Fruit fly (Drosophila melanogaster) whole organism, embryonic: Measurements from ENCODE around the gene Gpdh1.
A peak's percentile ranks its signal among the peaks of the same experiment; 100 is the strongest.

ENCODE experiments used
- ATbp ChIP-seq: fragments of 200-800 bp; sonication (Bioruptor generic); optimal IDR thresholded peaks from 2 replicates; lab custom pipeline; 2017; ENCODE audit warnings: missing biosample characterization, mild to moderate bottlenecking, missing genetic modification characterization, missing genetic modification reagents
- CG11723 ChIP-seq: fragments of 200-800 bp; sonication (Bioruptor generic); optimal IDR thresholded peaks from 2 replicates; lab custom pipeline; 2017; ENCODE audit warnings: missing biosample characterization, mild to moderate bottlenecking, missing genetic modification characterization
- CG12219 ChIP-seq: fragments of 200-800 bp; sonication (Bioruptor generic); optimal IDR thresholded peaks from 3 replicates; lab custom pipeline; 2018; ENCODE audit warnings: missing biosample characterization, mild to moderate bottlenecking, missing genetic modification characterization
- CG12659 ChIP-seq: fragments of 200-800 bp; sonication (Bioruptor generic); optimal IDR thresholded peaks from 3 replicates; lab custom pipeline; 2017; ENCODE audit warnings: mild to moderate bottlenecking, missing biosample characterization, missing genetic modification reagents, missing genetic modification characterization
- CG12744 ChIP-seq: fragments of 200-800 bp; sonication (Bioruptor generic); optimal IDR thresholded peaks from 2 replicates; lab custom pipeline; 2016; ENCODE audit warnings: missing biosample characterization, missing genetic modification characterization
- CG12769 ChIP-seq: fragments of 200-800 bp; sonication (Bioruptor generic); optimal IDR thresholded peaks from 2 replicates; lab custom pipeline; 2019; ENCODE audit warnings: missing biosample characterization, mild to moderate bottlenecking, missing genetic modification characterization, moderate library complexity
- CG13123 ChIP-seq: fragments of 200-800 bp; sonication (Bioruptor generic); optimal IDR thresholded peaks from 2 replicates; lab custom pipeline; 2016; ENCODE audit warnings: missing biosample characterization, missing genetic modification characterization
- CG13424 ChIP-seq: fragments of 200-800 bp; sonication (Bioruptor generic); optimal IDR thresholded peaks from 2 replicates; lab custom pipeline; 2019; ENCODE audit warnings: missing biosample characterization, mild to moderate bottlenecking, missing genetic modification characterization, moderate library complexity
- CG1529 ChIP-seq: fragments of 200-800 bp; sonication (Bioruptor generic); optimal IDR thresholded peaks from 3 replicates; lab custom pipeline; 2018; ENCODE audit warnings: missing biosample characterization, missing genetic modification characterization
- CG1603 ChIP-seq: fragments of 200-800 bp; sonication (Bioruptor generic); optimal IDR thresholded peaks from 2 replicates; lab custom pipeline; 2019; ENCODE audit warnings: missing biosample characterization, mild to moderate bottlenecking, missing genetic modification characterization, moderate library complexity
- CG16779 ChIP-seq: fragments of 200-800 bp; sonication (Bioruptor generic); IDR thresholded peaks from 2 replicates; pipeline ENCODE4 v1.3.6; 2022; ENCODE audit warnings: missing biosample characterization, missing genetic modification characterization
- CG2889 ChIP-seq: fragments of 200-800 bp; sonication (Bioruptor generic); IDR thresholded peaks from 3 replicates; pipeline ENCODE4 v1.3.6; 2022; ENCODE audit warnings: missing biosample characterization, missing genetic modification characterization
- CG30431 ChIP-seq: fragments of 200-800 bp; sonication (Bioruptor generic); optimal IDR thresholded peaks from 2 replicates; lab custom pipeline; 2017; ENCODE audit warnings: missing biosample characterization, missing genetic modification characterization
- CG3281 ChIP-seq: fragments of 200-800 bp; sonication (Bioruptor generic); optimal IDR thresholded peaks from 3 replicates; lab custom pipeline; 2017; ENCODE audit warnings: missing biosample characterization, mild to moderate bottlenecking, missing genetic modification characterization
- CG34422 ChIP-seq: fragments of 200-800 bp; sonication (Bioruptor generic); IDR thresholded peaks from 3 replicates; pipeline ENCODE4 v1.3.6; 2022; ENCODE audit warnings: missing biosample characterization, missing genetic modification characterization
- CG3847 ChIP-seq: fragments of 200-800 bp; sonication (Bioruptor generic); IDR thresholded peaks from 2 replicates; pipeline ENCODE4 v1.3.6; 2022; ENCODE audit warnings: missing biosample characterization, missing genetic modification characterization
- CG5180 ChIP-seq: fragments of 200-800 bp; sonication (Bioruptor generic); optimal IDR thresholded peaks from 3 replicates; lab custom pipeline; 2017; ENCODE audit warnings: missing biosample characterization, missing genetic modification characterization, mild to moderate bottlenecking, moderate library complexity, missing genetic modification reagents
- CG6765 ChIP-seq: fragments of 200-800 bp; sonication (Bioruptor generic); optimal IDR thresholded peaks from 3 replicates; lab custom pipeline; 2017; ENCODE audit warnings: missing biosample characterization, mild to moderate bottlenecking, missing genetic modification characterization
- CG7271 ChIP-seq: fragments of 200-800 bp; sonication (Bioruptor generic); optimal IDR thresholded peaks from 2 replicates; lab custom pipeline; 2018; ENCODE audit warnings: missing biosample characterization, mild to moderate bottlenecking, missing genetic modification characterization, moderate library complexity
- Gsc ChIP-seq: fragments of 200-800 bp; sonication (Bioruptor generic); IDR thresholded peaks from 2 replicates; pipeline ENCODE4 v1.3.6; 2022; ENCODE audit warnings: missing biosample characterization, missing genetic modification characterization
- HHEX ChIP-seq: fragments of 200-800 bp; sonication (Bioruptor generic); optimal IDR thresholded peaks from 3 replicates; lab custom pipeline; 2017; ENCODE audit warnings: missing biosample characterization, mild to moderate bottlenecking, missing genetic modification characterization, missing genetic modification reagents
- HLHmδ ChIP-seq: fragments of 200-800 bp; sonication (Bioruptor generic); optimal IDR thresholded peaks from 2 replicates; lab custom pipeline; 2018; ENCODE audit warnings: missing biosample characterization, mild to moderate bottlenecking, missing genetic modification characterization, moderate library complexity
- Hey ChIP-seq: fragments of 200-800 bp; sonication (Bioruptor generic); optimal IDR thresholded peaks from 3 replicates; lab custom pipeline; 2018; ENCODE audit warnings: missing biosample characterization, mild to moderate bottlenecking, missing genetic modification characterization
- Lhr ChIP-seq: fragments of 200-800 bp; sonication (Bioruptor generic); optimal IDR thresholded peaks from 3 replicates; lab custom pipeline; 2017; ENCODE audit warnings: mild to moderate bottlenecking, missing biosample characterization, missing genetic modification reagents, missing genetic modification characterization
- Mrtf ChIP-seq: fragments of 200-800 bp; sonication (Bioruptor generic); IDR thresholded peaks from 3 replicates; pipeline ENCODE4 v1.3.6; 2022; ENCODE audit warnings: missing biosample characterization, missing genetic modification characterization
- Oli ChIP-seq: fragments of 200-800 bp; sonication (Bioruptor generic); optimal IDR thresholded peaks from 2 replicates; lab custom pipeline; 2018; ENCODE audit warnings: missing biosample characterization, mild to moderate bottlenecking, missing genetic modification characterization, moderate library complexity
- Taf1 ChIP-seq: fragments of 200-800 bp; sonication (Bioruptor generic); IDR thresholded peaks from 2 replicates; pipeline ENCODE4 v1.3.6; 2022; ENCODE audit warnings: missing biosample characterization, missing genetic modification characterization
- ap ChIP-seq: fragments of 200-800 bp; sonication (Bioruptor generic); IDR thresholded peaks from 2 replicates; pipeline ENCODE4 v1.3.6; 2022; ENCODE audit warnings: missing biosample characterization, missing genetic modification characterization
- chinmo ChIP-seq: fragments of 200-800 bp; sonication (Bioruptor generic); IDR thresholded peaks from 4 replicates; pipeline ENCODE4 v1.3.6; 2022; ENCODE audit warnings: missing biosample characterization, missing genetic modification characterization; ENCODE audit not compliant: partially characterized antibody
- crc ChIP-seq: fragments of 200-800 bp; sonication (Bioruptor generic); optimal IDR thresholded peaks from 2 replicates; lab custom pipeline; 2016; ENCODE audit warnings: missing biosample characterization, missing genetic modification characterization
- dpn ChIP-seq, 2 experiments: fragments of 200-800 bp; sonication (Bioruptor generic); optimal IDR thresholded peaks; 3 replicates each; lab custom pipeline; 2016; ENCODE audit warnings: missing biosample characterization in 2 of 2, missing genetic modification characterization in 2 of 2
- gem ChIP-seq: fragments of 200-800 bp; sonication (Bioruptor generic); optimal IDR thresholded peaks from 2 replicates; lab custom pipeline; 2019; ENCODE audit warnings: missing biosample characterization, mild to moderate bottlenecking, missing genetic modification characterization, moderate library complexity
- ham ChIP-seq: fragments of 200-800 bp; sonication (Bioruptor generic); IDR thresholded peaks from 2 replicates; pipeline ENCODE4 v1.3.6; 2022; ENCODE audit warnings: missing biosample characterization, missing genetic modification characterization
- insv ChIP-seq, 2 experiments: fragments of 200-800 bp; sonication (Bioruptor generic); optimal IDR thresholded peaks; 3 replicates each; lab custom pipeline; 2016 to 2018; ENCODE audit warnings: missing biosample characterization in 2 of 2, missing genetic modification characterization in 2 of 2
- inv ChIP-seq: fragments of 200-800 bp; sonication (Bioruptor generic); IDR thresholded peaks from 2 replicates; pipeline ENCODE4 v1.3.6; 2022; ENCODE audit warnings: missing biosample characterization, missing genetic modification characterization; ENCODE audit not compliant: partially characterized antibody
- lab ChIP-seq: fragments of 200-800 bp; sonication (Bioruptor generic); optimal IDR thresholded peaks from 3 replicates; lab custom pipeline; 2017; ENCODE audit warnings: missing biosample characterization, missing genetic modification characterization, mild to moderate bottlenecking, moderate library complexity, missing genetic modification reagents
- mld ChIP-seq: fragments of 200-800 bp; sonication (Bioruptor generic); IDR thresholded peaks from 3 replicates; pipeline ENCODE4 v1.3.6; 2022; ENCODE audit warnings: missing biosample characterization, missing genetic modification characterization; ENCODE audit not compliant: partially characterized antibody
- oc ChIP-seq: fragments of 200-800 bp; sonication (Bioruptor generic); optimal IDR thresholded peaks from 2 replicates; lab custom pipeline; 2018; ENCODE audit warnings: missing biosample characterization, mild to moderate bottlenecking, missing genetic modification characterization, moderate library complexity
- pzg ChIP-seq: fragments of 200-800 bp; sonication (Bioruptor generic); optimal IDR thresholded peaks from 3 replicates; lab custom pipeline; 2018; ENCODE audit warnings: missing biosample characterization, mild to moderate bottlenecking, missing genetic modification characterization, moderate library complexity
- run ChIP-seq: fragments of 200-800 bp; sonication (Bioruptor generic); optimal IDR thresholded peaks from 3 replicates; lab custom pipeline; 2018; ENCODE audit warnings: missing biosample characterization, mild to moderate bottlenecking, missing genetic modification characterization
- scrt ChIP-seq: fragments of 200-800 bp; sonication (Bioruptor generic); optimal IDR thresholded peaks from 2 replicates; lab custom pipeline; 2018; ENCODE audit warnings: missing biosample characterization, mild to moderate bottlenecking, missing genetic modification characterization, moderate library complexity
- sens ChIP-seq: fragments of 200-800 bp; sonication (Bioruptor generic); peaks from one replicate; lab custom pipeline; 2016; ENCODE audit warnings: missing biosample characterization, missing genetic modification characterization
- tap ChIP-seq: fragments of 200-800 bp; optimal IDR thresholded peaks from 3 replicates; lab custom pipeline; 2019; ENCODE audit warnings: missing biosample characterization, mild to moderate bottlenecking, missing genetic modification characterization, moderate library complexity
- tna ChIP-seq: fragments of 200-800 bp; sonication (Bioruptor generic); IDR thresholded peaks from 2 replicates; pipeline ENCODE4 v1.3.6; 2022; ENCODE audit warnings: missing biosample characterization, missing genetic modification characterization; ENCODE audit not compliant: partially characterized antibody
- trem ChIP-seq: fragments of 200-800 bp; optimal IDR thresholded peaks from 3 replicates; lab custom pipeline; 2019; ENCODE audit warnings: missing biosample characterization, mild to moderate bottlenecking, missing genetic modification characterization, moderate library complexity
- trh ChIP-seq: fragments of 200-800 bp; sonication (Bioruptor generic); optimal IDR thresholded peaks from 2 replicates; lab custom pipeline; 2016; ENCODE audit warnings: missing biosample characterization, missing genetic modification characterization
- ttk ChIP-seq: fragments of 200-800 bp; sonication (Bioruptor generic); IDR thresholded peaks from 2 replicates; pipeline ENCODE4 v2.1.2; 2022; ENCODE audit warnings: missing biosample characterization, missing genetic modification characterization
- zen2 ChIP-seq: fragments of 200-800 bp; sonication (Bioruptor generic); IDR thresholded peaks from 3 replicates; pipeline ENCODE4 v1.3.6; 2022; ENCODE audit warnings: missing biosample characterization, missing genetic modification characterization; ENCODE audit not compliant: partially characterized antibody

Gene Gpdh1

dm6 chr2L:5948775-5949526, 5.5 kb downstream of the Gpdh1 start, which contains the start of gene CG9044 (continued):
- TF ChIP-seq CG12219 (no peak), CG13424 (peak; percentile 57), HLHmδ (GFP tag; lab: Kevin White, UChicago) (no peak), dpn (GFP tag; optimal IDR thresholded peaks at IDR 0.05; lab: Kevin White, UChicago) (peak; percentile 59 to 72), ttk (GFP tag; lab: Robert Waterston, UW) (no peak), Mrtf (no peak), CG1603 (tag; lab: Kevin White, UChicago) (no peak), CG7271 (tag; lab: Kevin White, UChicago) (no peak), lab (GFP tag; lab: Kevin White, UChicago) (no peak), trem (tag; lab: Kevin White, UChicago) (peak; percentile 17), CG6765 (GFP tag; lab: Kevin White, UChicago) (no peak), CG16779 (GFP tag; lab: Robert Waterston, UW) (no peak), crc (GFP tag; lab: Kevin White, UChicago) (no peak), CG12769 (tag; lab: Kevin White, UChicago) (no peak), CG3847 (peak; percentile 64; the same call in 1 of the 2 replicates), ap (GFP tag; lab: Robert Waterston, UW) (no peak), CG34422 (GFP tag; lab: Robert Waterston, UW) (peak; percentile 49; the same call in 1 of the 3 replicates), scrt (no peak), mld (peak; percentile 89), CG12659 (GFP tag; lab: Kevin White, UChicago) (peak; percentile 79), tap (tag; lab: Kevin White, UChicago) (no peak), trh (GFP tag; lab: Kevin White, UChicago) (peak; percentile 52), CG13123 (peak; percentile 11), run (no peak), CG12744 (GFP tag; lab: Kevin White, UChicago) (no peak), Oli (tag; lab: Kevin White, UChicago) (no peak), zen2 (GFP tag; lab: Robert Waterston, UW) (peak; percentile 68; the same call in 2 of the 3 replicates), oc (no peak), pzg (peak; percentile 69), CG3281 (no peak), CG1529 (GFP tag; lab: Kevin White, UChicago) (no peak), CG11723 (GFP tag; lab: Kevin White, UChicago) (no peak), Hey (tag; lab: Kevin White, UChicago) (no peak), ATbp (GFP tag; lab: Kevin White, UChicago) (no peak), Gsc (no peak), Taf1 (GFP tag; lab: Robert Waterston, UW) (no peak), CG5180 (GFP tag; lab: Kevin White, UChicago) (no peak), chinmo (GFP tag; lab: Robert Waterston, UW) (peak; percentile 81; the same call in 2 of the 4 replicates), insv (GFP tag; optimal IDR thresholded peaks at IDR 0.05; lab: Kevin White, UChicago) (peak in 1 of 2 experiments; percentile 20), gem (tag; lab: Kevin White, UChicago) (no peak), sens (peak; percentile 87), inv (GFP tag; lab: Robert Waterston, UW) (peak; percentile 91), ham (GFP tag; lab: Robert Waterston, UW) (no peak), Lhr (GFP tag; lab: Kevin White, UChicago) (peak; percentile 46), CG2889 (GFP tag; lab: Robert Waterston, UW) (0 out of 3 replicates have a peak, but pooled peaks have one; percentile 9), HHEX (no peak), tna (GFP tag; lab: Robert Waterston, UW) (peak; percentile 76), CG30431 (no peak)
